Worm (Caenorhabditis elegans) whole organism, young adult: ENCODE data around the gene ehbp-1.

Source experiments
- D2030.7 ChIP-seq: fragments of 200-800 bp; sonication (Bioruptor generic); IDR thresholded peaks from 2 replicates; pipeline ENCODE4 v1.3.6; 2022; ENCODE audit warnings: missing genetic modification reagents, missing genetic modification characterization, missing compliant biosample characterization
- F33H1.4 ChIP-seq: fragments of 200-800 bp; sonication (Bioruptor generic); IDR thresholded peaks from 2 replicates; pipeline ENCODE4 v1.3.6; 2022; ENCODE audit warnings: missing genetic modification reagents, missing genetic modification characterization, missing compliant biosample characterization
- Y56A3A.18 ChIP-seq: fragments of 200-800 bp; sonication (Bioruptor generic); IDR thresholded peaks from 2 replicates; pipeline ENCODE4 v1.3.6; 2022; ENCODE audit warnings: missing genetic modification reagents, missing genetic modification characterization, missing compliant biosample characterization
- egl-44 ChIP-seq: fragments of 200-800 bp; sonication (Bioruptor generic); IDR thresholded peaks from 2 replicates; pipeline ENCODE4 v1.3.6; 2022; ENCODE audit warnings: missing genetic modification reagents, missing genetic modification characterization, missing compliant biosample characterization
- madf-3 ChIP-seq: fragments of 200-800 bp; sonication (Bioruptor generic); IDR thresholded peaks from 2 replicates; pipeline ENCODE4 v1.3.6; 2022; ENCODE audit warnings: missing genetic modification reagents, missing genetic modification characterization, missing compliant biosample characterization
- madf-6 ChIP-seq: fragments of 200-800 bp; sonication (Bioruptor generic); IDR thresholded peaks from 2 replicates; pipeline ENCODE4 v1.3.6; 2022; ENCODE audit warnings: missing genetic modification reagents, missing genetic modification characterization, missing compliant biosample characterization

The ehbp-1 gene

DNA sequence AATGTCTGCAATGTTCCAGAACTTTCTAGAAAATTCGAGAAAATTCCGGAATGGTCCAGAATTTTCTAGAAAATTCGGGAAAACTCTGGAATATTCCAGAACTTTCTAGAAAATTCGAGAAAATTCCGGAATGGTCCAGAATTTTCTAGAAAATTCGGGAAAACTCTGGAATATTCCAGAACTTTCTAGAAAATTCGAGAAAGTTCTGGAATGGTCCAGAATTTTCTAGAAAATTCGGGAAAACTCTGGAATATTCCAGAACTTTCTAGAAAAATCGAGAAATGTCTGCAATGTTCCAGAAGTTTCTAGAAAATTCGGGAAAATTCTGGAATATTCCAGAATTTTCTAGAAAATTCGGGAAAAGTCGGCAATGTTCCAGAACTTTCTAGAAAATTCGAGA is 53.0 kb downstream of the ehbp-1 start (continued):
- peak; percentile 82 for TF ChIP-seq madf-3 (GFP tag; lab: Robert Waterston, UW)
- TF ChIP-seq F33H1.4 (GFP tag; lab: Robert Waterston, UW), result peak; percentile 29; the same call in 1 of the 2 replicates
- TF ChIP-seq Y56A3A.18 (GFP tag; lab: Robert Waterston, UW), result peak; percentile 76; the same call in 1 of the 2 replicates
- TF ChIP-seq madf-6 (GFP tag; lab: Robert Waterston, UW), result peak; percentile 67
- TF ChIP-seq egl-44 (GFP tag; lab: Robert Waterston, UW), result peak; percentile 62; the same call in 1 of the 2 replicates
- TF ChIP-seq D2030.7 (GFP tag; lab: Robert Waterston, UW), result peak; percentile 59; the same call in 1 of the 2 replicates
- TF ChIP-seq, all 124 proteins: peak for 20; not testable (repeated sequence) for 104
